Fruit fly (Drosophila melanogaster): Measurements from ENCODE around the gene CG31626.
A peak's percentile ranks its signal among the peaks of the same experiment; 100 is the strongest.

Gene CG31626

DNA sequence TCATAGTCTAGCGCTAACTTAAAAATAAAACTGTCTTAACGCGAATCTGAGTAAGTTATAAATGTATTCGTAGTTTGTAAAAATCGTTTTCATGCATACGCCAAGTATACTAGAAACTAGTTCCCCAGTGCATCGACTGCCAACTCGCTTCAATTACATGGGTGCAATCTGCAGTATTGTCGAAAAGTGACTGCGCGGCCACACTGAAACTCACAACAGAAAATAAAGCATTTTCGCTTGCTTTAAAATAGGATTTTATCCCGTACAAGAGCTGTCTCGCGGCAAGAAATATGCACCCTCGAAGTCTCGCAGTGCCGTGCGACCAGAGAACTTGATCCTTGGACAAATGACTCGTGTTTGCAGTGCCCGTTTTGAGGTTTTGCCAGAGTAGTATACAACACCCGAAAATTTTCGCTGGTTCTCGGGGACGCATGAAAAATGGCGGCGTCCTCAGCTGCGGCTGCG is 15.4 kb downstream of the CG31626 start, which contains the start of gene CG8677 (continued):
- no peak for TF ChIP-seq gem (tag; optimal IDR thresholded peaks at IDR 0.05)
- TF ChIP-seq yki (optimal IDR thresholded peaks at IDR 0.05), result no peak
- no peak for TF ChIP-seq CG8765 (GFP tag; IDR thresholded peaks at IDR 0.05)
- TF ChIP-seq H15 (GFP tag; IDR thresholded peaks at IDR 0.05), result no peak
- no peak for TF ChIP-seq Ada2b (GFP tag; IDR thresholded peaks at IDR 0.05)
- no peak for TF ChIP-seq pnt (GFP tag; optimal IDR thresholded peaks at IDR 0.05)
- no peak for TF ChIP-seq CG14441 (GFP tag; IDR thresholded peaks at IDR 0.05)
- TF ChIP-seq bigmax (GFP tag; optimal IDR thresholded peaks at IDR 0.05), result no peak
- no peak for TF ChIP-seq tup (GFP tag; optimal IDR thresholded peaks at IDR 0.05)
- no peak for TF ChIP-seq CG6854 (GFP tag; optimal IDR thresholded peaks at IDR 0.05)
- no peak for TF ChIP-seq Side (GFP tag; optimal IDR thresholded peaks at IDR 0.05)
- no peak for TF ChIP-seq CG15479 (GFP tag; optimal IDR thresholded peaks at IDR 0.05)
- no peak for TF ChIP-seq Xbp1 (GFP tag; optimal IDR thresholded peaks at IDR 0.05)
- no peak for TF ChIP-seq sim (GFP tag; IDR thresholded peaks at IDR 0.05)
- no peak for TF ChIP-seq h (optimal IDR thresholded peaks at IDR 0.05)
- 0 out of 3 replicates have a peak, but pooled peaks have one; percentile 40 for TF ChIP-seq Opbp (GFP tag; IDR thresholded peaks at IDR 0.05; ENCODE audit: partially characterized antibody)
- no peak for TF ChIP-seq PHDP (tag; optimal IDR thresholded peaks at IDR 0.05)
- no peak for TF ChIP-seq CG11247 (GFP tag; IDR thresholded peaks at IDR 0.05)
- no peak for TF ChIP-seq tx (GFP tag; optimal IDR thresholded peaks at IDR 0.05)
- no peak for TF ChIP-seq Ssrp (tag; optimal IDR thresholded peaks at IDR 0.05)
- TF ChIP-seq dysf (GFP tag; IDR thresholded peaks at IDR 0.05), result no peak
- no peak for TF ChIP-seq onecut (GFP tag; IDR thresholded peaks at IDR 0.05)
- TF ChIP-seq NFAT (GFP tag; IDR thresholded peaks at IDR 0.05), result no peak
- TF ChIP-seq CG4404 (GFP tag; IDR thresholded peaks at IDR 0.05), result no peak
- TF ChIP-seq Awh (GFP tag; IDR thresholded peaks at IDR 0.05), result no peak
- TF ChIP-seq gt (GFP tag; IDR thresholded peaks at IDR 0.05), result no peak
- TF ChIP-seq BtbVII (GFP tag; optimal IDR thresholded peaks at IDR 0.05), result no peak
- peak; percentile 44; the same call in 1 of the 2 replicates for TF ChIP-seq CG32532 (GFP tag; IDR thresholded peaks at IDR 0.05)
- TF ChIP-seq ems (GFP tag; optimal IDR thresholded peaks at IDR 0.05), result no peak
- no peak for TF ChIP-seq Sox100B (GFP tag; optimal IDR thresholded peaks at IDR 0.05)
- no peak for TF ChIP-seq tll (GFP tag; optimal IDR thresholded peaks at IDR 0.05)
- TF ChIP-seq danr (GFP tag; IDR thresholded peaks at IDR 0.05), result peak; percentile 15; the same call in 1 of the 2 replicates
- no peak for TF ChIP-seq slp2 (GFP tag; optimal IDR thresholded peaks at IDR 0.05)
- peak; percentile 30; the same call in 1 of the 2 replicates for TF ChIP-seq CG13287 (GFP tag; IDR thresholded peaks at IDR 0.05; ENCODE audit: partially characterized antibody)
- no peak for TF ChIP-seq so (GFP tag; IDR thresholded peaks at IDR 0.05)
- no peak for TF ChIP-seq Fer1 (GFP tag; optimal IDR thresholded peaks at IDR 0.05)
- TF ChIP-seq E2f1 (GFP tag; IDR thresholded peaks at IDR 0.05), result no peak
- no peak for TF ChIP-seq CG11723 (GFP tag; optimal IDR thresholded peaks at IDR 0.05)
- no peak for TF ChIP-seq aop (GFP tag; IDR thresholded peaks at IDR 0.05)
- TF ChIP-seq CG34376 (GFP tag; optimal IDR thresholded peaks at IDR 0.05), result no peak
- TF ChIP-seq CG7928 (GFP tag; optimal IDR thresholded peaks at IDR 0.05), result no peak
- TF ChIP-seq CG6654 (GFP tag; optimal IDR thresholded peaks at IDR 0.05), result no peak
- TF ChIP-seq Ravus (GFP tag; IDR thresholded peaks at IDR 0.05), result no peak
- no peak for TF ChIP-seq sob (GFP tag; IDR thresholded peaks at IDR 0.05)
- peak; percentile 67; the same call in 1 of the 3 replicates for TF ChIP-seq CG2199 (GFP tag; IDR thresholded peaks at IDR 0.05)
- TF ChIP-seq inv (GFP tag; IDR thresholded peaks at IDR 0.05; ENCODE audit: partially characterized antibody), result no peak
- TF ChIP-seq CG9817 (tag; optimal IDR thresholded peaks at IDR 0.05), result no peak
- no peak for TF ChIP-seq btn (GFP tag; optimal IDR thresholded peaks at IDR 0.05)
- TF ChIP-seq zen2 (GFP tag; IDR thresholded peaks at IDR 0.05; ENCODE audit: partially characterized antibody), result no peak
- no peak for TF ChIP-seq Dbx (GFP tag; IDR thresholded peaks at IDR 0.05)
- TF ChIP-seq CG2875 (GFP tag; optimal IDR thresholded peaks at IDR 0.05), result no peak
- no peak for TF ChIP-seq stc (GFP tag; IDR thresholded peaks at IDR 0.05)
- TF ChIP-seq az2 (GFP tag; optimal IDR thresholded peaks at IDR 0.05), result no peak

Measured in whole organism, embryonic.